Worm (Caenorhabditis elegans) whole organism, late embryonic: ENCODE results near the gene C17F4.2.

Source experiments
- C08G9.2 ChIP-seq: sonication (generic microtip); optimal IDR thresholded peaks from 2 replicates; lab custom pipeline; 2016; ENCODE audit warnings: mild to moderate bottlenecking, missing genetic modification characterization, moderate library complexity, missing compliant biosample characterization
- K02D7.2 ChIP-seq: sonication (generic microtip); optimal IDR thresholded peaks from 2 replicates; lab custom pipeline; 2017; ENCODE audit warnings: mild to moderate bottlenecking, missing genetic modification characterization, missing compliant biosample characterization
- K09A11.1 ChIP-seq: sonication (generic microtip); optimal IDR thresholded peaks from 2 replicates; lab custom pipeline; 2017; ENCODE audit warnings: antibody characterized with exemption, mild to moderate bottlenecking, missing genetic modification characterization, missing compliant biosample characterization; ENCODE audit not compliant: insufficient read depth
- T23F11.4 ChIP-seq: fragments of 200-800 bp; sonication (Bioruptor generic); optimal IDR thresholded peaks from 2 replicates; lab custom pipeline; 2018; ENCODE audit warnings: mild to moderate bottlenecking, missing genetic modification characterization, missing compliant biosample characterization
- Y22D7AL.16 ChIP-seq: sonication (generic microtip); optimal IDR thresholded peaks from 2 replicates; lab custom pipeline; 2016; ENCODE audit warnings: missing genetic modification characterization, missing compliant biosample characterization
- ama-1 ChIP-seq: fragments of 150-350 bp; optimal IDR thresholded peaks from 2 replicates; lab custom pipeline; 2014
- ceh-14 ChIP-seq: sonication (generic microtip); optimal IDR thresholded peaks from 2 replicates; lab custom pipeline; 2016; ENCODE audit warnings: missing genotype, missing genetic modification characterization, missing compliant biosample characterization
- ceh-18 ChIP-seq: sonication (generic microtip); optimal IDR thresholded peaks from 2 replicates; lab custom pipeline; 2016; ENCODE audit warnings: missing genetic modification characterization, missing compliant biosample characterization
- ceh-19 ChIP-seq: fragments of 200-800 bp; sonication (Bioruptor generic); optimal IDR thresholded peaks from 2 replicates; lab custom pipeline; 2018; ENCODE audit warnings: mild to moderate bottlenecking, missing genetic modification characterization, missing compliant biosample characterization
- ceh-22 ChIP-seq: sonication (generic microtip); optimal IDR thresholded peaks from 2 replicates; lab custom pipeline; 2017; ENCODE audit warnings: missing biosample characterization, missing genetic modification characterization
- ceh-30 ChIP-seq: fragments of 150-350 bp; optimal IDR thresholded peaks from 2 replicates; lab custom pipeline; 2014; ENCODE audit warnings: missing biosample characterization, missing genetic modification characterization
- ceh-31 ChIP-seq: sonication (generic microtip); optimal IDR thresholded peaks from 2 replicates; lab custom pipeline; 2016; ENCODE audit warnings: missing genetic modification characterization, missing compliant biosample characterization
- ceh-45 ChIP-seq: fragments of 200-800 bp; sonication (Bioruptor generic); IDR thresholded peaks from 2 replicates; pipeline ENCODE4 v1.3.6; 2022; ENCODE audit warnings: missing genetic modification reagents, missing genetic modification characterization, missing compliant biosample characterization
- ceh-48 ChIP-seq: sonication (generic microtip); optimal IDR thresholded peaks from 2 replicates; lab custom pipeline; 2016; ENCODE audit warnings: missing genetic modification characterization, inconsistent platforms, missing compliant biosample characterization
- ceh-9 ChIP-seq: sonication (generic microtip); optimal IDR thresholded peaks from 2 replicates; lab custom pipeline; 2016; ENCODE audit warnings: mild to moderate bottlenecking, missing genetic modification characterization, inconsistent platforms, missing compliant biosample characterization
- dmd-4 ChIP-seq: sonication (generic microtip); optimal IDR thresholded peaks from 2 replicates; lab custom pipeline; 2016; ENCODE audit warnings: borderline replicate concordance, missing genetic modification characterization, missing compliant biosample characterization
- dve-1 ChIP-seq: sonication (generic microtip); optimal IDR thresholded peaks from 2 replicates; lab custom pipeline; 2017; ENCODE audit warnings: antibody characterized with exemption, mild to moderate bottlenecking, missing genetic modification characterization, missing compliant biosample characterization
- elt-2 ChIP-seq: sonication (generic microtip); optimal IDR thresholded peaks from 2 replicates; lab custom pipeline; 2016; ENCODE audit warnings: missing genetic modification reagents, missing genetic modification characterization, missing compliant biosample characterization
- elt-4 ChIP-seq: sonication (generic microtip); optimal IDR thresholded peaks from 2 replicates; lab custom pipeline; 2016; ENCODE audit warnings: missing genetic modification characterization, missing compliant biosample characterization
- ets-4 ChIP-seq: sonication (generic microtip); optimal IDR thresholded peaks from 2 replicates; lab custom pipeline; 2016; ENCODE audit warnings: missing genetic modification characterization, missing compliant biosample characterization
- eyg-1 ChIP-seq: sonication (generic microtip); optimal IDR thresholded peaks from 2 replicates; lab custom pipeline; 2016; ENCODE audit warnings: missing genotype, missing genetic modification characterization, missing compliant biosample characterization
- fkh-6 ChIP-seq: sonication (generic microtip); optimal IDR thresholded peaks from 2 replicates; lab custom pipeline; 2016; ENCODE audit warnings: missing genetic modification characterization, missing compliant biosample characterization
- hlh-13 ChIP-seq: fragments of 200-800 bp; sonication (Bioruptor generic); optimal IDR thresholded peaks from 2 replicates; lab custom pipeline; 2018; ENCODE audit warnings: mild to moderate bottlenecking, missing genetic modification characterization, missing compliant biosample characterization
- hlh-30 ChIP-seq: sonication (generic microtip); optimal IDR thresholded peaks from 2 replicates; lab custom pipeline; 2017; ENCODE audit warnings: antibody characterized with exemption, missing genetic modification characterization, missing compliant biosample characterization; ENCODE audit not compliant: insufficient read depth
- hlh-8 ChIP-seq: sonication (generic microtip); optimal IDR thresholded peaks from 2 replicates; lab custom pipeline; 2016; ENCODE audit warnings: missing genotype, missing genetic modification characterization, missing compliant biosample characterization
- lin-11 ChIP-seq: fragments of 200-800 bp; sonication (Bioruptor generic); optimal IDR thresholded peaks from 2 replicates; lab custom pipeline; 2018; ENCODE audit warnings: mild to moderate bottlenecking, missing genetic modification characterization, missing compliant biosample characterization
- mec-3 ChIP-seq: sonication (generic microtip); optimal IDR thresholded peaks from 2 replicates; lab custom pipeline; 2016; ENCODE audit warnings: borderline replicate concordance, missing genetic modification characterization, missing compliant biosample characterization
- nhr-11 ChIP-seq: fragments of 150-350 bp; optimal IDR thresholded peaks from 2 replicates; lab custom pipeline; 2014; ENCODE audit warnings: missing biosample characterization, missing genetic modification characterization
- nhr-232 ChIP-seq: sonication (generic microtip); optimal IDR thresholded peaks from 2 replicates; lab custom pipeline; 2016; ENCODE audit warnings: missing genetic modification characterization, missing compliant biosample characterization
- npax-4 ChIP-seq: sonication (generic microtip); optimal IDR thresholded peaks from 2 replicates; lab custom pipeline; 2016; ENCODE audit warnings: missing genetic modification characterization, missing compliant biosample characterization
- pha-2 ChIP-seq: sonication (generic microtip); optimal IDR thresholded peaks from 2 replicates; lab custom pipeline; 2017; ENCODE audit warnings: mild to moderate bottlenecking, missing genetic modification characterization, missing compliant biosample characterization
- pha-4 ChIP-seq: fragments of 150-350 bp; optimal IDR thresholded peaks from 2 replicates; lab custom pipeline; 2018; ENCODE audit warnings: missing biosample characterization, missing genetic modification reagents, missing genetic modification characterization
- pqm-1 ChIP-seq: sonication (generic microtip); optimal IDR thresholded peaks from 2 replicates; lab custom pipeline; 2016; ENCODE audit warnings: missing genetic modification characterization, missing compliant biosample characterization
- ref-2 ChIP-seq: sonication (generic microtip); optimal IDR thresholded peaks from 2 replicates; lab custom pipeline; 2016; ENCODE audit warnings: missing genetic modification characterization, missing compliant biosample characterization
- rnt-1 ChIP-seq: sonication (generic microtip); optimal IDR thresholded peaks from 2 replicates; lab custom pipeline; 2016; ENCODE audit warnings: missing genetic modification characterization, missing compliant biosample characterization
- sox-2 ChIP-seq: fragments of 200-800 bp; sonication (Bioruptor generic); IDR thresholded peaks from 2 replicates; pipeline ENCODE4 v1.3.6; 2022; ENCODE audit warnings: missing genetic modification reagents, missing genetic modification characterization, missing compliant biosample characterization
- sox-4 ChIP-seq: sonication (generic microtip); optimal IDR thresholded peaks from 2 replicates; lab custom pipeline; 2017; ENCODE audit warnings: mild to moderate bottlenecking, missing genetic modification characterization, inconsistent platforms, missing compliant biosample characterization
- syd-9 ChIP-seq: sonication (generic microtip); optimal IDR thresholded peaks from 2 replicates; lab custom pipeline; 2016; ENCODE audit warnings: mild to moderate bottlenecking, missing genetic modification characterization, moderate library complexity, missing compliant biosample characterization
- tbx-2 ChIP-seq: sonication (generic microtip); optimal IDR thresholded peaks from 2 replicates; lab custom pipeline; 2016; ENCODE audit warnings: missing genetic modification characterization, missing compliant biosample characterization
- unc-3 ChIP-seq, 2 experiments: fragments of 200-800 bp in 1 of 2; sonication (Bioruptor generic) in 1 of 2; sonication (generic microtip) in 1 of 2; conservative IDR thresholded peaks in 1 of 2; optimal IDR thresholded peaks in 1 of 2; 2 replicates each; pipeline versions ENCODE4 v1.3.6 to Lab custom; 2016 to 2022; ENCODE audit warnings: missing compliant biosample characterization in 2 of 2, missing genetic modification characterization in 2 of 2, missing genetic modification reagents in 1 of 2
- unc-86 ChIP-seq: sonication (generic microtip); optimal IDR thresholded peaks from 2 replicates; lab custom pipeline; 2016; ENCODE audit warnings: missing genetic modification characterization, missing compliant biosample characterization
- zip-5 ChIP-seq: sonication (generic microtip); optimal IDR thresholded peaks from 2 replicates; lab custom pipeline; 2016; ENCODE audit warnings: missing genetic modification characterization, missing compliant biosample characterization

C17F4.2 gene

ce11 chrII:3222686-3223085 is 25.8 kb upstream of the C17F4.2 start, which contains the start of gene ZC239.13:
ZC239.13 (minus strand) TSS chrII:3222839.
- no peak for TF ChIP-seq syd-9 (tag; lab: Kevin White, UChicago)
- TF ChIP-seq zip-5 (tag; lab: Kevin White, UChicago): no peak
- TF ChIP-seq elt-2: no peak
- TF ChIP-seq T23F11.4: no peak
- no peak for TF ChIP-seq nhr-232 (tag; lab: Kevin White, UChicago)
- TF ChIP-seq sox-4 (tag; lab: Kevin White, UChicago): no peak
- TF ChIP-seq pha-4 (tag; lab: Kevin White, UChicago): no peak
- TF ChIP-seq unc-86 (tag; lab: Kevin White, UChicago): no peak
- TF ChIP-seq ceh-22 (tag; lab: Kevin White, UChicago): no peak
- no peak for TF ChIP-seq sox-2
- no peak for TF ChIP-seq fkh-6 (tag; lab: Kevin White, UChicago)
- TF ChIP-seq ceh-18 (tag; lab: Kevin White, UChicago): no peak
- TF ChIP-seq nhr-11 (tag; lab: Kevin White, UChicago): no peak
- no peak for TF ChIP-seq elt-4 (tag; lab: Kevin White, UChicago)
- no peak for TF ChIP-seq mec-3 (tag; lab: Kevin White, UChicago)
- no peak for TF ChIP-seq pha-2 (tag; lab: Kevin White, UChicago)
- TF ChIP-seq eyg-1 (tag; lab: Kevin White, UChicago): no peak
- no peak for TF ChIP-seq ceh-30 (tag; lab: Kevin White, UChicago)
- no peak for TF ChIP-seq npax-4 (tag; lab: Kevin White, UChicago)
- TF ChIP-seq hlh-8 (tag; lab: Kevin White, UChicago): no peak

- TF ChIP-seq K02D7.2 (tag; lab: Kevin White, UChicago) (no peak), ceh-31 (tag; lab: Kevin White, UChicago) (no peak)
Observed at ce11 chrII:3224631-3225030, 23.8 kb upstream of the C17F4.2 start, which contains the start of gene ZC239.15. ZC239.15 (minus strand) TSS chrII:3224731.

- TF ChIP-seq unc-3 (GFP tag; conservative IDR thresholded peaks at IDR 0.05; lab: Robert Waterston, UW): no peak
- no peak for TF ChIP-seq unc-3 (tag; optimal IDR thresholded peaks at IDR 0.05; lab: Kevin White, UChicago)
Observed at ce11 chrII:3225200-3225599, 23.3 kb upstream of the C17F4.2 start, which contains the start of gene ZC239.16. ZC239.16 (minus strand) TSS chrII:3225319.

ce11 chrII:3225780-3226179 is 22.7 kb upstream of the C17F4.2 start, which contains the start of gene ZC239.17:
ZC239.17 (minus strand) TSS chrII:3225880.
- no peak for TF ChIP-seq ref-2 (tag; lab: Kevin White, UChicago)
- no peak for TF ChIP-seq Y22D7AL.16 (tag; lab: Kevin White, UChicago)
- no peak for TF ChIP-seq ceh-14
- TF ChIP-seq dve-1 (tag; lab: Kevin White, UChicago): no peak
- no peak for TF ChIP-seq rnt-1 (tag; lab: Kevin White, UChicago)
- no peak for TF ChIP-seq pqm-1 (tag; lab: Kevin White, UChicago)
- TF ChIP-seq tbx-2 (tag; lab: Kevin White, UChicago): no peak
- TF ChIP-seq pha-4 (tag; lab: Kevin White, UChicago): no peak
- TF ChIP-seq ceh-19 (GFP tag; lab: Kevin White, UChicago): no peak
- no peak for TF ChIP-seq ceh-31 (tag; lab: Kevin White, UChicago)
- TF ChIP-seq hlh-13 (GFP tag; lab: Kevin White, UChicago): no peak
- no peak for TF ChIP-seq dmd-4 (tag; lab: Kevin White, UChicago)
- no peak for TF ChIP-seq sox-2

ce11 chrII:3230422-3230821 is 18.0 kb upstream of the C17F4.2 start, which contains the start of gene srh-297:
srh-297 (minus strand) TSS chrII:3230522.
- TF ChIP-seq unc-3 (GFP tag; conservative IDR thresholded peaks at IDR 0.05; lab: Robert Waterston, UW): no peak
- no peak for TF ChIP-seq unc-3 (tag; optimal IDR thresholded peaks at IDR 0.05; lab: Kevin White, UChicago)
- no peak for TF ChIP-seq K09A11.1 (tag; lab: Kevin White, UChicago)
- no peak for TF ChIP-seq C08G9.2
- TF ChIP-seq ceh-45: no peak
- no peak for TF ChIP-seq lin-11
- TF ChIP-seq ceh-9 (tag; lab: Kevin White, UChicago): no peak
- TF ChIP-seq ceh-48: no peak
- no peak for TF ChIP-seq hlh-30
- TF ChIP-seq ceh-14: no peak
- no peak for TF ChIP-seq ets-4 (tag; lab: Kevin White, UChicago)
- TF ChIP-seq ama-1 (lab: Kevin White, UChicago): no peak
